Worm (Caenorhabditis elegans): ENCODE data around the gene gcy-27.

ce11 chrIV:17442503-17442902 lies 6.1 kb upstream of the gcy-27 start, which contains the start of gene F11E6.11:
- TF ChIP-seq alr-1 (tag; optimal IDR thresholded peaks at IDR 0.05) (no peak), lsy-2 (tag; optimal IDR thresholded peaks at IDR 0.05) (no peak), snpc-4 (tag; optimal IDR thresholded peaks at IDR 0.05) (no peak)

Measured in whole organism, L2 larva.